Fruit fly (Drosophila melanogaster) whole organism, embryonic: Measurements from ENCODE around the gene CG45105.

Experiments
- Abd-B ChIP-seq: fragments of 200-800 bp; sonication (Bioruptor generic); optimal IDR thresholded peaks from 2 replicates; lab custom pipeline; 2018; ENCODE audit warnings: missing biosample characterization, mild to moderate bottlenecking, missing genetic modification characterization, moderate library complexity
- Awh ChIP-seq: fragments of 200-800 bp; sonication (Bioruptor generic); IDR thresholded peaks from 2 replicates; pipeline ENCODE4, ENCODE4 v1.3.6; 2022; ENCODE audit warnings: missing biosample characterization, missing genetic modification characterization
- Bdp1 ChIP-seq: fragments of 200-800 bp; sonication (Bioruptor generic); optimal IDR thresholded peaks from 3 replicates; lab custom pipeline; 2016; ENCODE audit warnings: missing biosample characterization, missing genetic modification characterization
- C15 ChIP-seq: fragments of 200-800 bp; sonication (Bioruptor generic); IDR thresholded peaks from 3 replicates; pipeline ENCODE4 v1.3.6; 2022; ENCODE audit warnings: missing biosample characterization, missing genetic modification characterization
- CG10209 ChIP-seq: fragments of 200-800 bp; sonication (Bioruptor generic); optimal IDR thresholded peaks from 3 replicates; lab custom pipeline; 2017; ENCODE audit warnings: missing biosample characterization, mild to moderate bottlenecking, missing genetic modification characterization, missing genetic modification reagents
- CG10979 ChIP-seq: fragments of 200-800 bp; sonication (Bioruptor generic); optimal IDR thresholded peaks from 2 replicates; lab custom pipeline; 2018; ENCODE audit warnings: missing biosample characterization, mild to moderate bottlenecking, missing genetic modification characterization, moderate library complexity
- CG1233 ChIP-seq: fragments of 200-800 bp; sonication (Bioruptor generic); optimal IDR thresholded peaks from 4 replicates; lab custom pipeline; 2018; ENCODE audit warnings: missing biosample characterization, mild to moderate bottlenecking, missing genetic modification characterization
- CG12659 ChIP-seq: fragments of 200-800 bp; sonication (Bioruptor generic); optimal IDR thresholded peaks from 3 replicates; lab custom pipeline; 2017; ENCODE audit warnings: mild to moderate bottlenecking, missing biosample characterization, missing genetic modification reagents, missing genetic modification characterization
- CG12744 ChIP-seq: fragments of 200-800 bp; sonication (Bioruptor generic); optimal IDR thresholded peaks from 2 replicates; lab custom pipeline; 2016; ENCODE audit warnings: missing biosample characterization, missing genetic modification characterization
- CG14050 ChIP-seq: fragments of 200-800 bp; sonication (Bioruptor generic); IDR thresholded peaks from 3 replicates; pipeline ENCODE4 v1.3.6; 2022; ENCODE audit warnings: missing biosample characterization, missing genetic modification characterization
- CG14965 ChIP-seq: fragments of 200-800 bp; sonication (Bioruptor generic); optimal IDR thresholded peaks from 2 replicates; lab custom pipeline; 2016; ENCODE audit warnings: missing biosample characterization, missing genetic modification characterization, borderline replicate concordance
- CG15269 ChIP-seq: fragments of 200-800 bp; sonication (Bioruptor generic); optimal IDR thresholded peaks from 2 replicates; lab custom pipeline; 2018; ENCODE audit warnings: missing biosample characterization, mild to moderate bottlenecking, missing genetic modification characterization, moderate library complexity
- CG15514 ChIP-seq: fragments of 200-800 bp; sonication (Bioruptor generic); optimal IDR thresholded peaks from 3 replicates; lab custom pipeline; 2017; ENCODE audit warnings: missing biosample characterization, missing genetic modification characterization, mild to moderate bottlenecking, moderate library complexity, missing genetic modification reagents
- CG17359 ChIP-seq: fragments of 200-800 bp; sonication (Bioruptor generic); optimal IDR thresholded peaks from 3 replicates; lab custom pipeline; 2018; ENCODE audit warnings: missing biosample characterization, mild to moderate bottlenecking, missing genetic modification characterization, moderate library complexity
- CG18262 ChIP-seq: fragments of 200-800 bp; optimal IDR thresholded peaks from 3 replicates; lab custom pipeline; 2019; ENCODE audit warnings: missing biosample characterization, mild to moderate bottlenecking, missing genetic modification characterization, moderate library complexity
- CG18599 ChIP-seq: fragments of 200-800 bp; sonication (Bioruptor generic); optimal IDR thresholded peaks from 3 replicates; lab custom pipeline; 2017; ENCODE audit warnings: missing biosample characterization, missing genetic modification characterization, mild to moderate bottlenecking, moderate library complexity, missing genetic modification reagents
- CG18619 ChIP-seq: fragments of 200-800 bp; sonication (Bioruptor generic); optimal IDR thresholded peaks from 3 replicates; lab custom pipeline; 2017; ENCODE audit warnings: missing biosample characterization, mild to moderate bottlenecking, missing genetic modification characterization
- CG2712 ChIP-seq: fragments of 200-800 bp; optimal IDR thresholded peaks from 3 replicates; lab custom pipeline; 2019; ENCODE audit warnings: missing biosample characterization, mild to moderate bottlenecking, missing genetic modification characterization, moderate library complexity
- CG30403 ChIP-seq: fragments of 200-800 bp; sonication (Bioruptor generic); optimal IDR thresholded peaks from 3 replicates; lab custom pipeline; 2016; ENCODE audit warnings: missing biosample characterization, missing genetic modification characterization
- CG3847 ChIP-seq: fragments of 200-800 bp; sonication (Bioruptor generic); IDR thresholded peaks from 2 replicates; pipeline ENCODE4 v1.3.6; 2022; ENCODE audit warnings: missing biosample characterization, missing genetic modification characterization
- CG4707 ChIP-seq: fragments of 200-800 bp; sonication (Bioruptor generic); optimal IDR thresholded peaks from 2 replicates; lab custom pipeline; 2018; ENCODE audit warnings: missing biosample characterization, mild to moderate bottlenecking, missing genetic modification characterization, moderate library complexity
- CG7357 ChIP-seq: fragments of 200-800 bp; sonication (Bioruptor generic); IDR thresholded peaks from 3 replicates; pipeline ENCODE4 v1.3.6; 2022; ENCODE audit warnings: missing biosample characterization, missing genetic modification characterization
- CG8281 ChIP-seq: fragments of 200-800 bp; sonication (Bioruptor generic); optimal IDR thresholded peaks from 2 replicates; lab custom pipeline; 2018; ENCODE audit warnings: missing biosample characterization, mild to moderate bottlenecking, missing genetic modification characterization, moderate library complexity
- CG9727 ChIP-seq: fragments of 200-800 bp; sonication (Bioruptor generic); optimal IDR thresholded peaks from 3 replicates; lab custom pipeline; 2017; ENCODE audit warnings: missing biosample characterization, mild to moderate bottlenecking, missing genetic modification characterization
- CoRest ChIP-seq: fragments of 200-800 bp; sonication (Bioruptor generic); optimal IDR thresholded peaks from 3 replicates; lab custom pipeline; 2018; ENCODE audit warnings: missing biosample characterization, mild to moderate bottlenecking, missing genetic modification characterization, moderate library complexity
- Dfd ChIP-seq, 2 experiments: fragments of >200 bp; optimal IDR thresholded peaks; 2 replicates each; lab custom pipeline; 2017; ENCODE audit warnings: missing biosample characterization in 2 of 2, missing genetic modification characterization in 2 of 2
- Drgx ChIP-seq: fragments of 200-800 bp; sonication (Bioruptor generic); IDR thresholded peaks from 2 replicates; pipeline ENCODE4 v1.3.6; 2022; ENCODE audit warnings: missing biosample characterization, missing genetic modification characterization
- Fer1 ChIP-seq: fragments of 200-800 bp; sonication (Bioruptor generic); optimal IDR thresholded peaks from 2 replicates; lab custom pipeline; 2017; ENCODE audit warnings: missing biosample characterization, mild to moderate bottlenecking, missing genetic modification characterization
- HLH3B ChIP-seq: fragments of 200-800 bp; sonication (Bioruptor generic); IDR thresholded peaks from 2 replicates; pipeline ENCODE4 v1.3.6; 2022; ENCODE audit warnings: missing biosample characterization, missing genetic modification characterization
- Hmr ChIP-seq: fragments of 200-800 bp; sonication (Bioruptor generic); optimal IDR thresholded peaks from 3 replicates; lab custom pipeline; 2017; ENCODE audit warnings: mild to moderate bottlenecking, missing biosample characterization, missing genetic modification reagents, missing genetic modification characterization
- Med ChIP-seq: fragments of 200-800 bp; sonication (Bioruptor generic); peaks from one replicate; lab custom pipeline; 2016; ENCODE audit warnings: missing biosample characterization, missing genetic modification characterization, mild to moderate bottlenecking, inconsistent platforms, moderate library complexity
- Oaz ChIP-seq: fragments of 200-800 bp; sonication (Bioruptor generic); IDR thresholded peaks from 2 replicates; pipeline ENCODE4 v1.3.6; 2022; ENCODE audit warnings: missing biosample characterization, missing genetic modification characterization
- Poxn ChIP-seq: fragments of 200-800 bp; sonication (Bioruptor generic); IDR thresholded peaks from 2 replicates; pipeline ENCODE4 v1.3.6; 2022; ENCODE audit warnings: missing biosample characterization, missing genetic modification characterization
- Vsx1 ChIP-seq: fragments of 200-800 bp; sonication (Bioruptor generic); optimal IDR thresholded peaks from 2 replicates; lab custom pipeline; 2017; ENCODE audit warnings: missing biosample characterization, mild to moderate bottlenecking, missing genetic modification characterization, missing genetic modification reagents
- Xbp1 ChIP-seq: fragments of 200-800 bp; sonication (Bioruptor generic); optimal IDR thresholded peaks from 3 replicates; lab custom pipeline; 2016; ENCODE audit warnings: missing biosample characterization, mild to moderate bottlenecking, missing genetic modification characterization
- Xrp1 ChIP-seq: fragments of 200-800 bp; sonication (Bioruptor generic); IDR thresholded peaks from 2 replicates; pipeline ENCODE4 v1.3.6; 2022; ENCODE audit warnings: missing biosample characterization, missing genetic modification characterization
- al ChIP-seq: fragments of 200-800 bp; sonication (Bioruptor generic); IDR thresholded peaks from 2 replicates; pipeline ENCODE4 v1.3.6; 2022; ENCODE audit warnings: missing biosample characterization, missing genetic modification characterization
- dmrt99B ChIP-seq: fragments of 200-800 bp; sonication (Bioruptor generic); optimal IDR thresholded peaks from 2 replicates; lab custom pipeline; 2018; ENCODE audit warnings: missing biosample characterization, mild to moderate bottlenecking, missing genetic modification characterization, moderate library complexity
- dysf ChIP-seq: fragments of 200-800 bp; sonication (Bioruptor generic); IDR thresholded peaks from 3 replicates; pipeline ENCODE4 v1.3.6; 2022; ENCODE audit warnings: missing biosample characterization, missing genetic modification characterization
- ind ChIP-seq: fragments of 200-800 bp; sonication (Bioruptor generic); optimal IDR thresholded peaks from 3 replicates; lab custom pipeline; 2016; ENCODE audit warnings: missing biosample characterization, missing genetic modification characterization
- nmo ChIP-seq: fragments of 200-800 bp; sonication (Bioruptor generic); optimal IDR thresholded peaks from 2 replicates; lab custom pipeline; 2018; ENCODE audit warnings: missing biosample characterization, mild to moderate bottlenecking, missing genetic modification characterization, moderate library complexity
- odd ChIP-seq: fragments of 200-800 bp; sonication (Bioruptor generic); optimal IDR thresholded peaks from 2 replicates; lab custom pipeline; 2017; ENCODE audit warnings: missing biosample characterization, mild to moderate bottlenecking, missing genetic modification characterization
- ssp ChIP-seq: fragments of 200-800 bp; sonication (Bioruptor generic); IDR thresholded peaks from 2 replicates; pipeline ENCODE4 v1.3.6; 2022; ENCODE audit warnings: missing biosample characterization, missing genetic modification characterization
- stc ChIP-seq: fragments of 200-800 bp; sonication (Bioruptor generic); IDR thresholded peaks from 2 replicates; pipeline ENCODE4 v1.3.6; 2022; ENCODE audit warnings: missing biosample characterization, missing genetic modification characterization
- sug ChIP-seq: fragments of 200-800 bp; optimal IDR thresholded peaks from 2 replicates; lab custom pipeline; 2019; ENCODE audit warnings: missing biosample characterization, mild to moderate bottlenecking, missing genetic modification characterization, moderate library complexity
- tap ChIP-seq: fragments of 200-800 bp; optimal IDR thresholded peaks from 3 replicates; lab custom pipeline; 2019; ENCODE audit warnings: missing biosample characterization, mild to moderate bottlenecking, missing genetic modification characterization, moderate library complexity
- tna ChIP-seq: fragments of 200-800 bp; sonication (Bioruptor generic); IDR thresholded peaks from 2 replicates; pipeline ENCODE4 v1.3.6; 2022; ENCODE audit warnings: missing biosample characterization, missing genetic modification characterization; ENCODE audit not compliant: partially characterized antibody
- wor ChIP-seq: fragments of 200-800 bp; sonication (Bioruptor generic); IDR thresholded peaks from 2 replicates; pipeline ENCODE4 v1.3.6; 2022; ENCODE audit warnings: missing biosample characterization, missing genetic modification characterization

CG45105 gene

DNA sequence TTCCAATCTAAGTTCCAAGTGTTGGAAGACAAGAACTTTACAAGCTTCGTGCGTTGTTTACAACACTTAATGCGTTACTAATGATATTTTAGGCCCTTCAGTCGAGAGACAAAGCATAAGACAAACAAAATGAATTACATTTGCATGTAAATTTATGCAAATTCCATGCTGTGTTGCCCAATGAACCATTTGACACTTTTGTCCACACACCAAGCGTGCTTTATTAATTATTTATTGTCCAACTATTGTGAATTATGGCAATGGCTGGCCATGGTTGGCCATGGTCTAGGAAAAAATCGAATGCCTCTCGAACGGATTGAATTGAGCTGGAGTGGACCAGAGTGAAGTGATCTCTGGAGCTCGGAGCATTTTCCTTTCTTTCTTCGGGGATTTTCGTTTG is 10.3 kb upstream of the CG45105 start (continued):
- TF ChIP-seq CG14965 (GFP tag; lab: Kevin White, UChicago) = no peak
- TF ChIP-seq sug (tag; lab: Kevin White, UChicago) = no peak
- no peak for TF ChIP-seq CG17359
- no peak for TF ChIP-seq CG8281 (tag; lab: Kevin White, UChicago)
- peak; percentile 22; the same call in 1 of the 2 replicates for TF ChIP-seq Awh
- TF ChIP-seq CG7357 (GFP tag; lab: Robert Waterston, UW) = no peak
- TF ChIP-seq Poxn (GFP tag; lab: Robert Waterston, UW) = no peak
- no peak for TF ChIP-seq Dfd (GFP tag; optimal IDR thresholded peaks at IDR 0.05; lab: Kevin White, UChicago)

- peak; percentile 15 for TF ChIP-seq CG9727 (GFP tag; lab: Kevin White, UChicago)
- TF ChIP-seq CG10979 (tag; lab: Kevin White, UChicago) = peak; percentile 10
- TF ChIP-seq CG15514 = peak; percentile 9
- TF ChIP-seq Fer1 = peak; percentile 3
- 0 out of 2 replicates have a peak, but pooled peaks have one; percentile 21 for TF ChIP-seq stc (GFP tag; lab: Robert Waterston, UW)
- TF ChIP-seq C15 = 0 out of 3 replicates have a peak, but pooled peaks have one; percentile 14
- TF ChIP-seq Drgx (GFP tag; lab: Robert Waterston, UW) = peak; percentile 74
- peak; percentile 47 for TF ChIP-seq CG15269
- no peak; the same call in 1 of the 2 replicates for TF ChIP-seq ssp (GFP tag; lab: Robert Waterston, UW)
- peak; percentile 19; the same call in 1 of the 3 replicates for TF ChIP-seq CG14050 (GFP tag; lab: Robert Waterston, UW)
- peak; percentile 61 for TF ChIP-seq dmrt99B
- peak; percentile 29 for TF ChIP-seq CG4707 (GFP tag; lab: Kevin White, UChicago)
- peak; percentile 32 for TF ChIP-seq Xbp1 (GFP tag; lab: Kevin White, UChicago)
- TF ChIP-seq CG30403 = peak; percentile 48
- TF ChIP-seq CG10209 (GFP tag; lab: Kevin White, UChicago) = peak; percentile 35
- TF ChIP-seq ind = peak; percentile 30
- 0 out of 2 replicates have a peak, but pooled peaks have one; percentile 16 for TF ChIP-seq al (GFP tag; lab: Robert Waterston, UW)
- TF ChIP-seq CG18619 (GFP tag; lab: Kevin White, UChicago) = no peak
- peak; percentile 40 for TF ChIP-seq CG18262 (tag; lab: Kevin White, UChicago)
- peak; percentile 34 for TF ChIP-seq CG2712 (tag; lab: Kevin White, UChicago)
- TF ChIP-seq CG18599 (GFP tag; lab: Kevin White, UChicago) = peak; percentile 12
- peak; percentile 54; the same call in 1 of the 2 replicates for TF ChIP-seq Oaz
- peak; percentile 3 for TF ChIP-seq odd (GFP tag; lab: Kevin White, UChicago)
- TF ChIP-seq wor (GFP tag; lab: Robert Waterston, UW) = 0 out of 2 replicates have a peak, but pooled peaks have one; percentile 19
- peak; percentile 40 for TF ChIP-seq nmo (GFP tag; lab: Kevin White, UChicago)
- no peak for TF ChIP-seq CG12744 (GFP tag; lab: Kevin White, UChicago)
- TF ChIP-seq dysf = peak; percentile 65; the same call in 2 of the 3 replicates
- TF ChIP-seq Bdp1 (GFP tag; lab: Kevin White, UChicago) = no peak
- peak; percentile 23 for TF ChIP-seq CG12659 (GFP tag; lab: Kevin White, UChicago)
- TF ChIP-seq Hmr (GFP tag; lab: Kevin White, UChicago) = peak; percentile 6
- no peak for TF ChIP-seq CG1233 (GFP tag; lab: Kevin White, UChicago)
- no peak for TF ChIP-seq Vsx1 (GFP tag; lab: Kevin White, UChicago)
- peak; percentile 27 for TF ChIP-seq CoRest
- TF ChIP-seq Xrp1 (GFP tag; lab: Robert Waterston, UW) = peak; percentile 57; the same call in 1 of the 2 replicates
- TF ChIP-seq tap (tag; lab: Kevin White, UChicago) = peak; percentile 12
- TF ChIP-seq HLH3B (GFP tag; lab: Robert Waterston, UW) = peak; percentile 51
- TF ChIP-seq Abd-B (GFP tag; lab: Kevin White, UChicago) = peak; percentile 9
- 0 out of 2 replicates have a peak, but pooled peaks have one; percentile 28 for TF ChIP-seq CG3847
- no peak for TF ChIP-seq tna (GFP tag; lab: Robert Waterston, UW)
- peak; percentile 92 for TF ChIP-seq Med
- TF ChIP-seq CG17359 = peak; percentile 5
Observed at dm6 chr3R:15927172-15927571, 9.4 kb upstream of the CG45105 start.
